Fruit fly (Drosophila melanogaster) ovary, adult (tissue): ENCODE data around the gene CG3708.

Source experiments
- CG17801 ChIP-seq: fragments of 200-800 bp; optimal IDR thresholded peaks from 2 replicates; lab custom pipeline; 2019; ENCODE audit warnings: missing biosample characterization, mild to moderate bottlenecking, missing genetic modification characterization, moderate library complexity; ENCODE audit not compliant: partially characterized antibody

The CG3708 gene

dm6 chrX:930048-930800, at the start of gene CG3708:
Gene CG3708, minus strand, starts transcription at chrX:930098.
- TF ChIP-seq CG17801: no peak

DNA sequence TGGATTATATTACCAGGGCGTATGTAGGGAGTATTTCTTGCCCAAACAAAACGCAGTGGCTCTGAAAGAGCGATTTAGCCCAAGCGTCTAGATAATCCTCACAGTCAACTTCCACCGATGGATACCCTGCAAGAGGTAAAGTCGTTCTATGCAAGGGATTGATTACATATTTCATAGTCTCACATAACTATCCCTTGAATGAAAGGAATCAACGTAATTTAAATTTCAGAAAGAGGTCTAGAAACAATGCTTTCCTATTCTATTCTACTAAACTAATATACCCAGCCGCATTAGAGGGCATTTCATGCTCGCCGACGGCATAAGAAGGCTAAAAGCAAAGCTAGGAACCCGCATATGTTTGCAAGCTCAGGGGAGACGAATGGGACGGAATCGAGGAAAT, 36.9 kb upstream of the CG3708 start:
- no peak for TF ChIP-seq CG17801

DNA sequence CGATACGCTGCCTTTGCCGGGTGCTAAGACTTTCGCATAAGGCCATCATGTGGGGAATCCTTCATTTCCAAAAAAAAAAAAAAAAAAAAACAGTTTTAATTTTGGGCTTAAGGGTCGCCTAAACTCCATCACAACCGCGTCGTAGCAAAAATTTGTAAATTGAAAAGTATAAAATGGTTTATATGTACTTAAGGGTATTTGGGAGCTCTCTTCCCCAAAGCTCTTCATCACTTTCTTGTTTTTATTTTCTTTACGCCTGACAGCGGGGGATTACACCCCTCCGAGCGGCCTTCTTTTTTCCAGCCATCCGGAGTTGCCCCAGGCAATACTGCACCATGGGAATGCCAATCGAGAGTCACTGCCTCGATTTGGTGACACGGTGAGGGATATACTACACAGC, 34.1 kb upstream of the CG3708 start:
- TF ChIP-seq CG17801: no peak

DNA sequence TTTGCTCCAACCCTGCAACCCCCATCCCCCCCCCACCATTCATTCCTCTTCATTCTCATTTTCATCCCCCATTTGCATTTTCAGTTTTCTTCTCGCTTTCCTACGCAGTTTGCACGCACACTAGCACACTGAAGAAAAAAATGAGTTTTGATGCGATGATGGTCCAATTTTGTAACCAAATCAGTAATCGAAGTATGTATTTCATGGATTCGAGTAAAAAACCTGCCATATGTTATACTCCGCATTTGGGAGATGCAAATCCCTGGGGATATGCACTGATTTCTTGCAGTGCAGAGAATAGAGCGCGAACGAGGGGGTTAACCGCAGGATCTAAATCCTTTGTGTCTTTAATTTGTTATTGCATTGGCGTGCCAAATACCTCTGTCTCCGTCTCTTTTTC, 26.0 kb upstream of the CG3708 start:
- no peak for TF ChIP-seq CG17801

DNA sequence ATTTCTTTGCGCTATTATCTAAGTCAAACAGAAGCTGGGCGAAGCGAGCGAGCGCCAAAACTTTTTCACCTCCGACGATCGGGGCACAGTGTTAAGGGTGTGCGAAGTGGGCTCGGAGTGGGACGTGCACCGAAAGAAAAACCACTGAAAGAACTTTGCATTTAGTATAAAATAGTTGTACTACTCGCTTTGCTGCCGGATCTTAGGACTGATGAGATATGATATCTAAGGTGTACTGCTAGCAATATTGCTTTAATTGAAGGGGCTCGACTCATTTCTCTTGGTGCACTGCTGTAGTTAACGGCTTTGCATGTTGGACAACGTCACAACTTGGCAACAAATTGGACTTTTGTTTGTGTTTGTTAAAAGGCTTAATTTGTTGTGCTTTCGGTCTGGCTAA, 23.9 kb upstream of the CG3708 start:
- no peak for TF ChIP-seq CG17801

dm6 chrX:951800-952199, 21.9 kb upstream of the CG3708 start, which contains the start of gene CG3690:
Gene CG3690, minus strand, starts transcription at chrX:951900.
- no peak for TF ChIP-seq CG17801

DNA sequence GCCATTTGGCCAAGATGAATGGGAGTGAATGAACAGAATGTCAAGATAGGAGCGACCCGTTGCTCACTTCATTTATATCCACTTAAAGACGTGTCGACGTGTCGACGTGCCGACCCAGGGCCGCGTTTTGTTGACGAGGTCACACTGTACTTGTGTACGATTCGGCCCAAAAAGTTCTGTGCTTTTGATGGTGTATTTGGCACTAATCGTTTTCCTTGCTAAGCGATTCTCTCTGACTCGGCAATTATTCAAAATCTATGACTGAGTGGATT, 18.3 kb upstream of the CG3708 start:
- no peak for TF ChIP-seq CG17801

DNA sequence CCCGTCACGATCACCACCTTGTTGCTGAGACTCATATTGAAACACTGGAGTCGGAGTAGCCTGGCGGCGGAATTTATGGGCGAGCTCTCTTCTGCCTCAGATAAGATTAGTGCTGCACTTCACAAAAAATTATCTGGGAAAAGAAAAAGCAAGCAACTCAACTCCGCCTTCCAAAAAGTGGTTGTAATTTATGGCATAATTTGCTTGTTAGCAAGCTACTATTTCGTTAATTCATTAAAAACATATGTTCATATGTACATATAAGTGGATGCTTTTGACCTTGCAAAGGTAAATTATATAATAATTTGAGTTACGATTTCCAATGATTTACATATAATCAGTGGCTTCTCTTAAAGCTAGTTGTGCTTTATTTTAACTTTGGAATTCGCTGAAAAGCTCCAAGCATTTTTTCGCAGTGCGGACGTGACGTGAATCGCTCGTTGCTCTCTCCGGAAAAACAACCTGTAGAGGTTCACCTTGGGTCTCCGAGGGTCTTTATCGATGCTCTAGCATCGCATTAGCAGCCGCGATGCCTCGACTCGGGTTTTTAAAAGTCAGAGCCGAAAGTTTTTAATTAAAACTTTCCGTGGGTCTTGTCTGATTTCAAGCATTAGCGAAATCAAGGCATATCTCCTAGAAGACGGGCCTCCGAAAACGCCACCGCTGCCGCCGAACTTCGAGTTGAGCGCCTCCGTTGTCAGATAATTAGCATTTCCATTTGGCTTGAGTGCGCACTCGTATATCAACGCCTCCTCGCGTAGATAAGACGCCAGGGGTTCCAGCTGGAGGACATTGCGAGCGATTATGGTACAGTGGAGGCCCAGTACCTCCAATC, 17.8 kb upstream of the CG3708 start, which contains the start of gene CG3699:
Gene CG3699, minus strand, starts transcription at position 51 of the 835 bp plus-strand sequence.
- TF ChIP-seq CG17801: no peak

dm6 chrX:946162-946561, 16.3 kb upstream of the CG3708 start:
- no peak for TF ChIP-seq CG17801

DNA sequence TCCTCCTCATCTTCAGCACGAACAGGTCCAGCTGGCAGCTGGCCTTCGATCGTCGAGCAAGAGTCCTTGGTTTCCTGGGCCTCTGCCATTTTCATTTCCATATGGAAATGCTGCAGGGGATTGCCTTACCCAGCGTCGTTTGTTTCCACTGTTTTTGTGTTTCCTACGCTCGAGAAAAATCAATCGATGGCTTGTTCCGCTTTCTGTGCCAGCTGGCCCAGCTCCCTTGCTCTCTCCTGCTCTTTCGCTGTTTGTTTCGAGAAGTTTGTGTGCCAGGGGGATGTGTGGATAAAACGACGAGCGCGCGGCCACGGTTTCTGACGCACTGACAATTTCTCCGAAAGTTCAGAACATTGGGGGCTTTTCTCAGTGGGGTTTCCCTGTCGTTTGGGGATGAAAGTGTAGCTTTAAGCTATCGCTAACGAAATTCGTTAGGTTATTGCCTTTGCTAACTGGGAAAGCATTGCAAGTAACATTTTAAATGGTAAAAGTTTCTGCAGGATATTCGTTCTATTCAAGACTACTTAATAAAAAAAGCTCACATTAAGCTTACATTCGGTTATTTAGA, 15.6 kb upstream of the CG3708 start, which contains the start of gene CG3703:
Gene CG3703, minus strand, starts transcription at position 328 of the 568 bp plus-strand sequence.
- TF ChIP-seq CG17801: no peak

- TF ChIP-seq CG17801: peak; percentile 24
These were observed 10.8 kb upstream of the CG3708 start, which contains the start of the genes CG3704 and mus81 for dm6 chrX:940580-941184. Gene CG3704, minus strand, starts transcription at chrX:940805. Gene mus81, plus strand, starts transcription at chrX:941075.

DNA sequence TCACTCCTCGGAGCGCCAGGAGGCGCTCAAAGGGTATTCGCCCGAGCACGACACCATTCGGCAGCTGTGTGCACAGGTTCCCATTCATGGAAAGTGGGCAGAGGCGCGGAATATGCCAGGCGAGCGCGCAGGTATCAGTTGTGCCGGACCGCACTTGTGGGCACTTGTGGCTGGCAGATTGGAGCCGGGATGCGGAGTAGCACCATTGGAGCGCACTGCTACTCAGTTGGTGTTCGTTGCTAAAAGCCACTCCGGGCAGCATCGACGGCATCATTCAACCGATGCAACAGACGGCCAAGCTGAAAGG, 6.0 kb upstream of the CG3708 start:
- TF ChIP-seq CG17801: no peak

DNA sequence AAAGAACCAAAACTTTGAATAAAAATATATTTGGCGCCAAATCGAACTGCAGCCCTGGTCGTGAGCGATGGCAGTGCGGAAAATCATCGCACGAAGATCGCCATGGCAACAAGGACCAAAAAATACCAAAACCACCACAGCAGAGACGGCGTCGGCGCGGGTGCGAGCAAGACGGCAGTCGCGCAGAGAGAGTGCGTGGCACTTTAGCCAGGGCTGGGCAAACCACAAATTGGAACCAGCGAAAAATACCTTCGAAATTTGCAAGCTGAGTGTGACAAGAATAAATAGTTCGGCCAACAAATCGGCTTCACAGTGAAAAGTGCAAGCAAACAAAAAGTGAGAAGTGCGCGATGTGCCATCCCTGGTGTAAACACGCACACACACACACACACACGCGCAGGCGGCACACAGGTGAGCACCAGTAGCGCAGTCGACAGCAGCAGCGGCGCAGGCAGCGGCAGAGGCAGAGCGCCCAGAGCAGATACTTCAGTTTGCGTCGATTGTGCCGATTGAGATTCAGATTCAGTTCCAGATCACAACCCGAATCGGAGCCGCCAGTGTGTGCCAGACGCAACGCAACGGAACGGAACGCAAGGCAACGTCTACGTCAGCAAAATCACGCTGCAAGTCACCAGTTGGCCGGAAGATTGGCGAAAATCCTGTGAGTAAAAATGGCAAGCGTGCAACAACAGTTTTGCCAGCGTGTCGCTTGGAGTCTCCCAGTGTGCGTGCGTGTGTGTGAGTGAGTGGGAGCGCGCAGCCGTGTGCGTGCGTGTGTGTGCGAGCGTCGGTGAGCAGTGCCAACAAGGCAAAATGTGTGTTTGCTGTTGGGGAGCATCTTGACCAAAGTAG, 5.4 kb upstream of the CG3708 start, which contains the start of gene TRAM:
Gene TRAM, plus strand, starts transcription at position 184 of the 852 bp plus-strand sequence.
- peak; percentile 95 for TF ChIP-seq CG17801

- TF ChIP-seq CG17801: no peak
These were observed 4.1 kb upstream of the CG3708 start for dm6 chrX:933997-934396.

DNA sequence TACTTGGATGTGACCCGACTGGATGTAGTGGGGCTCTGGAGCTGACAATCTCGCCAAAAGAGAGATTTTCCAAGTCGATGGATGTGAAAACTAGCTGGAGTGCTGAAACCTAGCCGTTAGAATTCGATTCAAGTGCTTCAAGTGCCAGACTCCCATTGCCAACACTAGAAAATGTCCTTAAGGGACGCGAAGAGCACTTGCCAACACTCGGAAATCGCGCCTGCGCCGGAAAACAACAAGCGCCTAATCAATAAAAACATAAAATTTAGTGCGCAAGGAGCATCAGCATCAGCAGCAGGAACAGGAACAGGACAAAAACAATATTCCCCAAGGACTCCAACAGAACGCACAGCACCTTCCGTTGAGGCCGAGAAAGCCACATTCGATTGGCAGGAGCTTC, 3.0 kb upstream of the CG3708 start:
- TF ChIP-seq CG17801: no peak

dm6 chrX:932166-932565, 2.3 kb upstream of the CG3708 start, which contains the start of the genes CG32815 and CG3706:
Gene CG32815, plus strand, starts transcription at chrX:932466.
Gene CG3706, minus strand, starts transcription at chrX:932475.
- no peak for TF ChIP-seq CG17801
